Worm (Caenorhabditis elegans): ENCODE measurements around the gene usp-14.

- TF ChIP-seq Y67H2A.10 (GFP tag; conservative IDR thresholded peaks at IDR 0.05) (no peak), lin-26 (GFP tag; IDR thresholded peaks at IDR 0.05) (no peak), T07F8.4 (tag; optimal IDR thresholded peaks at IDR 0.05) (no peak), snpc-4 (GFP tag; optimal IDR thresholded peaks at IDR 0.05) (no peak), snpc-4 (tag; optimal IDR thresholded peaks at IDR 0.05) (no peak), ztf-26 (tag; optimal IDR thresholded peaks at IDR 0.05) (no peak), F39B2.1 (GFP tag; IDR thresholded peaks at IDR 0.05) (no peak), tlf-1 (GFP tag; optimal IDR thresholded peaks at IDR 0.05) (no peak), ztf-18 (tag; optimal IDR thresholded peaks at IDR 0.05) (no peak), dpff-1 (tag; optimal IDR thresholded peaks at IDR 0.05) (no peak), nfya-1 (tag; optimal IDR thresholded peaks at IDR 0.05; ENCODE audit: borderline replicate concordance, insufficient read depth) (no peak), tbp1 (GFP tag; optimal IDR thresholded peaks at IDR 0.05) (no peak), F37B4.10 (GFP tag; IDR thresholded peaks at IDR 0.05) (no peak), ccch-3 (GFP tag; optimal IDR thresholded peaks at IDR 0.05) (no peak), unc-130 (GFP tag; optimal IDR thresholded peaks at IDR 0.05) (no peak)
Observed at ce11 chrII:14502997-14503396, 14.5 kb upstream of the usp-14 start, which contains the start of gene K10H10.6.

Measured in whole organism, young adult.